Fruit fly (Drosophila melanogaster): ENCODE measurements around the gene S1P.
A peak's percentile ranks its signal among the peaks of the same experiment; 100 is the strongest.

The S1P gene

dm6 chr3L:21574296-21574745 lies 42.9 kb downstream of the S1P start:
- TF ChIP-seq CG11617 (GFP tag; optimal IDR thresholded peaks at IDR 0.05) (no peak), CG7045 (GFP tag; optimal IDR thresholded peaks at IDR 0.05) (no peak), pad (GFP tag; optimal IDR thresholded peaks at IDR 0.05) (no peak), CG1620 (GFP tag; optimal IDR thresholded peaks at IDR 0.05) (no peak)

dm6 chr3L:21573831-21574230 lies 43.3 kb downstream of the S1P start, which contains the start of gene EMC10:
EMC10 (plus strand) TSS chr3L:21574131.
- TF ChIP-seq CG33017 (tag; optimal IDR thresholded peaks at IDR 0.05): no peak
- TF ChIP-seq CG7101 (tag; optimal IDR thresholded peaks at IDR 0.05): no peak
- no peak for TF ChIP-seq bab1 (GFP tag; optimal IDR thresholded peaks at IDR 0.05)
- peak; percentile 44 for TF ChIP-seq kay (GFP tag; ENCODE audit: borderline replicate concordance)
- TF ChIP-seq tj (GFP tag; optimal IDR thresholded peaks at IDR 0.05): no peak

DNA sequence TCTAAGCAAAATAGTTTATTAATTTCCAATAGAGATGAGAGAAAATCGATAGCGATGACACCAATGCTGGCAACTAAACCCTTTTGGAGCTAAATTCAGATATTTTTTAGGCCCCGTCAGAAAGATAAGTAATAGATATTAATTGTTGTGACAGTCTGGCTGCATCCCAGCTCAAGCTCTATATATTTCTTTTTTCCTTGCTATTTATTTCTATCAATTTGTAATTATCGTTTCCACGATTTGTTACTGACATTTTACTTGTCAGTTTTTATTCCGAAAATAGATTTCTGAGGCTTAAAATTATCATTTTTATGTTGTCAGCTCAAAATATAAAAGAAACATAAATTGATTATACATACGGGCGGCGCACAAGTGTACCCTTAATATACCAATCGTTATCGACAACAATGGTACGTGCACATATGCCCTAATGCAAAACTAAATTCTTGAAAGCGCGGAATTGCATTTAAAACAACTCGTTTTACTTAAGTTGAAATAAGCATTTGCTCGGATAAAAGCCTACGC lies 48.3 kb downstream of the S1P start, which contains the start of the genes CRIF and SMC5:
TSS of gene CRIF (minus strand) at position 51 of the 525 bp plus-strand sequence.
TSS of gene SMC5 (plus strand) at position 329 of the 525 bp plus-strand sequence.
- no peak for TF ChIP-seq CG33017 (tag; optimal IDR thresholded peaks at IDR 0.05)
- TF ChIP-seq bab1 (GFP tag; optimal IDR thresholded peaks at IDR 0.05): peak; percentile 69
- no peak for TF ChIP-seq ovo (GFP tag; optimal IDR thresholded peaks at IDR 0.05)
- TF ChIP-seq tj (GFP tag; optimal IDR thresholded peaks at IDR 0.05): peak; percentile 51
- peak; percentile 23 for TF ChIP-seq CG14711 (tag; optimal IDR thresholded peaks at IDR 0.05)
- peak; percentile 62 for TF ChIP-seq CG11617 (GFP tag; optimal IDR thresholded peaks at IDR 0.05)
- TF ChIP-seq toe (GFP tag; optimal IDR thresholded peaks at IDR 0.05): peak; percentile 89
- no peak for TF ChIP-seq Crg-1 (GFP tag; optimal IDR thresholded peaks at IDR 0.05)
- peak; percentile 43 for TF ChIP-seq Clk (GFP tag; optimal IDR thresholded peaks at IDR 0.05)
- peak; percentile 47 for TF ChIP-seq CG12768 (GFP tag; optimal IDR thresholded peaks at IDR 0.05)
- peak; percentile 57 for TF ChIP-seq CG7101 (tag; optimal IDR thresholded peaks at IDR 0.05)
- peak; percentile 74 for TF ChIP-seq CG1620 (GFP tag; optimal IDR thresholded peaks at IDR 0.05)
- TF ChIP-seq cic (GFP tag; optimal IDR thresholded peaks at IDR 0.05): no peak
- peak; percentile 36 for TF ChIP-seq Mnt (GFP tag; optimal IDR thresholded peaks at IDR 0.05)
- TF ChIP-seq CG5204 (GFP tag; optimal IDR thresholded peaks at IDR 0.05): peak; percentile 81
- TF ChIP-seq kay (GFP tag; ENCODE audit: borderline replicate concordance): no peak
- TF ChIP-seq pad (GFP tag; optimal IDR thresholded peaks at IDR 0.05): peak; percentile 21
- peak; percentile 59 for TF ChIP-seq CG7045 (GFP tag; optimal IDR thresholded peaks at IDR 0.05)
- peak; percentile 76 for TF ChIP-seq Hr96 (GFP tag; optimal IDR thresholded peaks at IDR 0.05)
- TF ChIP-seq cnc (optimal IDR thresholded peaks at IDR 0.05): no peak

DNA sequence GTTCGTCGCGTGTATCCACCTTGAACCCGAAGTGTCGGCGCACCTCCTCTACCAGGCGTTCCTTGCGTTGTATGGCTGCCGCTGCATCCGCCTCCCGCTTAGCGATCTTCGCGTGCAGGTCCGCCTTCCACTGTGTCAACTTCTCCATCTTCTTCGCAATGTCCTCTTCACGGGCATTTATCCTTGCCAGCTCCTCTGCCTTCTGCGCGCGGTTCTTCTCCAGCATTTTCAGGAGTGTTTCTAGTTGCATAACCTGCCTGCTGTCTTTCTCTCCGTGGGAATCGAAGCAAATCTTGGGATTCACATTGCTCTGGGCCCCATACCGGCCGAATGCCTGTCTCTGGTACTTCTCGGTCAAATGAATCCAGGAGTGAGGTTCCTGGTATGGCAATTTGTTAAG lies 48.9 kb downstream of the S1P start:
- no peak for TF ChIP-seq Hr96 (GFP tag; optimal IDR thresholded peaks at IDR 0.05)
- no peak for TF ChIP-seq bab1 (GFP tag; optimal IDR thresholded peaks at IDR 0.05)

dm6 chr3L:21565126-21565525 lies 52.0 kb downstream of the S1P start, which contains the start of gene CG7634:
CG7634 (plus strand) TSS chr3L:21565426.
- TF ChIP-seq kay (GFP tag; ENCODE audit: borderline replicate concordance): no peak
- no peak for TF ChIP-seq CG7101 (tag; optimal IDR thresholded peaks at IDR 0.05)
- TF ChIP-seq pad (GFP tag; optimal IDR thresholded peaks at IDR 0.05): no peak
- TF ChIP-seq CG14711 (tag; optimal IDR thresholded peaks at IDR 0.05): no peak
- no peak for TF ChIP-seq CG1620 (GFP tag; optimal IDR thresholded peaks at IDR 0.05)

Measured in whole organism, adult.